Worm (Caenorhabditis elegans): ENCODE measurements around the gene evl-20.

- TF ChIP-seq ama-1 (optimal IDR thresholded peaks at IDR 0.05) (no peak), nhr-11 (tag; optimal IDR thresholded peaks at IDR 0.05) (no peak), elt-1 (tag; optimal IDR thresholded peaks at IDR 0.05) (no peak), pha-4 (tag; optimal IDR thresholded peaks at IDR 0.05) (peak; percentile 21), zag-1 (tag; optimal IDR thresholded peaks at IDR 0.05) (no peak), unc-62 (GFP tag; optimal IDR thresholded peaks at IDR 0.05) (no peak)
Measured at ce11 chrII:8412935-8413334, 31.2 kb upstream of the evl-20 start.

All from whole organism, L3 larva.